Fruit fly (Drosophila melanogaster) whole organism, embryonic: Measurements from ENCODE around the gene Bruce.
A peak's percentile ranks its signal among the peaks of the same experiment; 100 is the strongest.

Experiments
- Adf1 ChIP-seq: fragments of 200-800 bp; sonication (Bioruptor generic); IDR thresholded peaks from 2 replicates; pipeline ENCODE4 v1.3.6; 2022; ENCODE audit warnings: missing biosample characterization, missing genetic modification characterization
- Bgb ChIP-seq: fragments of 200-800 bp; sonication (Bioruptor generic); IDR thresholded peaks from 2 replicates; pipeline ENCODE4 v1.3.6; 2022; ENCODE audit warnings: missing biosample characterization, missing genetic modification characterization; ENCODE audit not compliant: partially characterized antibody
- Bteb2 ChIP-seq: fragments of 200-800 bp; sonication (Bioruptor generic); optimal IDR thresholded peaks from 2 replicates; lab custom pipeline; 2016; ENCODE audit warnings: missing biosample characterization, missing genetic modification characterization
- CG10147 ChIP-seq: fragments of 200-800 bp; sonication (Bioruptor generic); optimal IDR thresholded peaks from 2 replicates; lab custom pipeline; 2019; ENCODE audit warnings: missing biosample characterization, mild to moderate bottlenecking, missing genetic modification characterization, moderate library complexity
- CG10267 ChIP-seq: fragments of 200-800 bp; sonication (Bioruptor generic); optimal IDR thresholded peaks from 2 replicates; lab custom pipeline; 2018; ENCODE audit warnings: missing biosample characterization, mild to moderate bottlenecking, missing genetic modification characterization, moderate library complexity
- CG10431 ChIP-seq: fragments of 200-800 bp; sonication (Bioruptor generic); optimal IDR thresholded peaks from 3 replicates; lab custom pipeline; 2018; ENCODE audit warnings: missing biosample characterization, mild to moderate bottlenecking, missing genetic modification characterization
- CG10959 ChIP-seq: fragments of 200-800 bp; sonication (Bioruptor generic); IDR thresholded peaks from 2 replicates; pipeline ENCODE4 v1.3.6; 2022; ENCODE audit warnings: missing biosample characterization, missing genetic modification characterization
- CG10979 ChIP-seq: fragments of 200-800 bp; sonication (Bioruptor generic); optimal IDR thresholded peaks from 2 replicates; lab custom pipeline; 2018; ENCODE audit warnings: missing biosample characterization, mild to moderate bottlenecking, missing genetic modification characterization, moderate library complexity
- CG11504 ChIP-seq: fragments of 200-800 bp; sonication (Bioruptor generic); optimal IDR thresholded peaks from 3 replicates; lab custom pipeline; 2019; ENCODE audit warnings: missing biosample characterization, mild to moderate bottlenecking, missing genetic modification characterization, moderate library complexity
- CG14667 ChIP-seq: fragments of 200-800 bp; sonication (Bioruptor generic); IDR thresholded peaks from 2 replicates; pipeline ENCODE4 v1.3.6; 2022; ENCODE audit warnings: missing biosample characterization, missing genetic modification characterization
- CG15696 ChIP-seq: fragments of 200-800 bp; sonication (Bioruptor generic); optimal IDR thresholded peaks from 2 replicates; lab custom pipeline; 2019; ENCODE audit warnings: missing biosample characterization, mild to moderate bottlenecking, missing genetic modification characterization, moderate library complexity
- CG3163 ChIP-seq: fragments of 200-800 bp; sonication (Bioruptor generic); optimal IDR thresholded peaks from 3 replicates; lab custom pipeline; 2016; ENCODE audit warnings: missing biosample characterization, missing genetic modification characterization
- CG33557 ChIP-seq: fragments of 200-800 bp; sonication (Bioruptor generic); optimal IDR thresholded peaks from 2 replicates; lab custom pipeline; 2019; ENCODE audit warnings: missing biosample characterization, mild to moderate bottlenecking, missing genetic modification characterization, moderate library complexity
- CG34422 ChIP-seq: fragments of 200-800 bp; sonication (Bioruptor generic); IDR thresholded peaks from 3 replicates; pipeline ENCODE4 v1.3.6; 2022; ENCODE audit warnings: missing biosample characterization, missing genetic modification characterization
- CG4820 ChIP-seq: fragments of 200-800 bp; sonication (Bioruptor generic); optimal IDR thresholded peaks from 3 replicates; lab custom pipeline; 2016; ENCODE audit warnings: missing biosample characterization, missing genetic modification characterization
- CG6813 ChIP-seq: fragments of 200-800 bp; sonication (Bioruptor generic); optimal IDR thresholded peaks from 2 replicates; lab custom pipeline; 2017; ENCODE audit warnings: missing biosample characterization, missing genetic modification characterization, mild to moderate bottlenecking, moderate library complexity, missing genetic modification reagents
- CG7271 ChIP-seq: fragments of 200-800 bp; sonication (Bioruptor generic); optimal IDR thresholded peaks from 2 replicates; lab custom pipeline; 2018; ENCODE audit warnings: missing biosample characterization, mild to moderate bottlenecking, missing genetic modification characterization, moderate library complexity
- CG9727 ChIP-seq: fragments of 200-800 bp; sonication (Bioruptor generic); optimal IDR thresholded peaks from 3 replicates; lab custom pipeline; 2017; ENCODE audit warnings: missing biosample characterization, mild to moderate bottlenecking, missing genetic modification characterization
- CTCF ChIP-seq: fragments of 200-800 bp; sonication (Bioruptor generic); optimal IDR thresholded peaks from 2 replicates; lab custom pipeline; 2017; ENCODE audit warnings: missing biosample characterization, mild to moderate bottlenecking, missing genetic modification characterization, moderate library complexity
- D19A ChIP-seq: fragments of 200-800 bp; optimal IDR thresholded peaks from 3 replicates; lab custom pipeline; 2019; ENCODE audit warnings: missing biosample characterization, mild to moderate bottlenecking, missing genetic modification characterization, moderate library complexity
- E2f1 ChIP-seq: fragments of 200-800 bp; sonication (Bioruptor generic); IDR thresholded peaks from 2 replicates; pipeline ENCODE4 v1.3.6; 2022; ENCODE audit warnings: missing biosample characterization, missing genetic modification characterization
- Ets65A ChIP-seq: fragments of 200-800 bp; sonication (Bioruptor generic); peaks from one replicate; lab custom pipeline; 2016; ENCODE audit warnings: missing biosample characterization, missing genetic modification characterization
- Ets97D ChIP-seq: fragments of 200-800 bp; sonication (Bioruptor generic); optimal IDR thresholded peaks from 3 replicates; lab custom pipeline; 2016; ENCODE audit warnings: missing biosample characterization, missing genetic modification characterization
- Jarid2 ChIP-seq: fragments of 200-800 bp; sonication (Bioruptor generic); optimal IDR thresholded peaks from 3 replicates; lab custom pipeline; 2017; ENCODE audit warnings: mild to moderate bottlenecking, missing biosample characterization, missing genetic modification reagents, missing genetic modification characterization
- Med ChIP-seq: fragments of 200-800 bp; sonication (Bioruptor generic); peaks from one replicate; lab custom pipeline; 2016; ENCODE audit warnings: missing biosample characterization, missing genetic modification characterization, mild to moderate bottlenecking, inconsistent platforms, moderate library complexity
- NC2β ChIP-seq: fragments of 200-800 bp; sonication (Bioruptor generic); optimal IDR thresholded peaks from 2 replicates; lab custom pipeline; 2016; ENCODE audit warnings: missing biosample characterization, missing genetic modification characterization
- Ssrp ChIP-seq: fragments of 200-800 bp; sonication (Bioruptor generic); optimal IDR thresholded peaks from 2 replicates; lab custom pipeline; 2018; ENCODE audit warnings: missing biosample characterization, mild to moderate bottlenecking, missing genetic modification characterization, moderate library complexity
- Xbp1 ChIP-seq: fragments of 200-800 bp; sonication (Bioruptor generic); optimal IDR thresholded peaks from 3 replicates; lab custom pipeline; 2016; ENCODE audit warnings: missing biosample characterization, mild to moderate bottlenecking, missing genetic modification characterization
- ara ChIP-seq: fragments of 200-800 bp; sonication (Bioruptor generic); IDR thresholded peaks from 2 replicates; pipeline ENCODE4 v1.3.6; 2022; ENCODE audit warnings: missing biosample characterization, missing genetic modification characterization
- dysf ChIP-seq: fragments of 200-800 bp; sonication (Bioruptor generic); IDR thresholded peaks from 3 replicates; pipeline ENCODE4 v1.3.6; 2022; ENCODE audit warnings: missing biosample characterization, missing genetic modification characterization
- ewg ChIP-seq: fragments of 200-800 bp; sonication (Bioruptor generic); optimal IDR thresholded peaks from 3 replicates; lab custom pipeline; 2017; ENCODE audit warnings: mild to moderate bottlenecking, missing biosample characterization, missing genetic modification reagents, missing genetic modification characterization
- gsb-n ChIP-seq: fragments of 200-800 bp; sonication (Bioruptor generic); optimal IDR thresholded peaks from 3 replicates; lab custom pipeline; 2018; ENCODE audit warnings: missing biosample characterization, mild to moderate bottlenecking, missing genetic modification characterization
- knrl ChIP-seq: fragments of 200-800 bp; sonication (Bioruptor generic); IDR thresholded peaks from 3 replicates; pipeline ENCODE4 v1.3.6; 2022; ENCODE audit warnings: missing biosample characterization, missing genetic modification characterization; ENCODE audit not compliant: partially characterized antibody
- lola ChIP-seq, 3 experiments: fragments of >200 bp in 2 of 3; fragments of 200-800 bp in 1 of 3; sonication (Bioruptor generic) in 1 of 3; optimal IDR thresholded peaks; 2 replicates each; lab custom pipeline; 2017 to 2019; ENCODE audit warnings: missing biosample characterization in 3 of 3, missing genetic modification characterization in 3 of 3, mild to moderate bottlenecking in 1 of 3, moderate library complexity in 1 of 3
- lov ChIP-seq, 2 experiments: fragments of 200-800 bp in 1 of 2; fragments of >200 bp in 1 of 2; sonication (Bioruptor generic) in 1 of 2; IDR thresholded peaks in 1 of 2; optimal IDR thresholded peaks in 1 of 2; 2 replicates in 1 of 2; 3 replicates in 1 of 2; pipeline versions ENCODE4 v1.3.6 to Lab custom; 2017 to 2022; ENCODE audit warnings: missing biosample characterization in 1 of 2, missing genetic modification characterization in 1 of 2
- nerfin-1 ChIP-seq: fragments of 200-800 bp; sonication (Bioruptor generic); optimal IDR thresholded peaks from 3 replicates; lab custom pipeline; 2019; ENCODE audit warnings: missing biosample characterization, mild to moderate bottlenecking, missing genetic modification characterization, moderate library complexity
- phol ChIP-seq: fragments of 200-800 bp; sonication (Bioruptor generic); optimal IDR thresholded peaks from 3 replicates; lab custom pipeline; 2018; ENCODE audit warnings: missing biosample characterization, mild to moderate bottlenecking, missing genetic modification characterization, moderate library complexity
- prd ChIP-seq, 3 experiments: fragments of >200 bp in 2 of 3; fragments of 200-800 bp in 1 of 3; sonication (Bioruptor generic) in 1 of 3; optimal IDR thresholded peaks in 2 of 3; IDR thresholded peaks in 1 of 3; 2 replicates in 2 of 3; 3 replicates in 1 of 3; pipeline versions ENCODE4 v1.3.6 to Lab custom; 2017 to 2022; ENCODE audit warnings: missing biosample characterization in 1 of 3, missing genetic modification characterization in 1 of 3
- row ChIP-seq: fragments of 200-800 bp; sonication (Bioruptor generic); IDR thresholded peaks from 3 replicates; pipeline ENCODE4 v1.3.6; 2022; ENCODE audit warnings: missing biosample characterization, missing genetic modification characterization
- sens ChIP-seq: fragments of 200-800 bp; sonication (Bioruptor generic); peaks from one replicate; lab custom pipeline; 2016; ENCODE audit warnings: missing biosample characterization, missing genetic modification characterization
- sens-2 ChIP-seq: fragments of 200-800 bp; sonication (Bioruptor generic); IDR thresholded peaks from 2 replicates; pipeline ENCODE4 v1.3.6; 2022; ENCODE audit warnings: missing biosample characterization, missing genetic modification characterization
- shn ChIP-seq: fragments of 200-800 bp; sonication (Bioruptor generic); optimal IDR thresholded peaks from 3 replicates; lab custom pipeline; 2016; ENCODE audit warnings: missing biosample characterization, missing genetic modification characterization
- stwl ChIP-seq: fragments of 200-800 bp; sonication (Bioruptor generic); optimal IDR thresholded peaks from 3 replicates; lab custom pipeline; 2018; ENCODE audit warnings: missing biosample characterization, mild to moderate bottlenecking, missing genetic modification characterization, moderate library complexity
- z ChIP-seq: fragments of 200-800 bp; sonication (Bioruptor generic); IDR thresholded peaks from 3 replicates; pipeline ENCODE4 v1.3.6; 2022; ENCODE audit warnings: missing biosample characterization, missing genetic modification characterization
- zen ChIP-seq: fragments of 200-800 bp; sonication (Bioruptor generic); optimal IDR thresholded peaks from 3 replicates; lab custom pipeline; 2018; ENCODE audit warnings: missing biosample characterization, mild to moderate bottlenecking, missing genetic modification characterization, moderate library complexity
- zf30C ChIP-seq: fragments of 200-800 bp; sonication (Bioruptor generic); optimal IDR thresholded peaks from 3 replicates; lab custom pipeline; 2018; ENCODE audit warnings: missing biosample characterization, mild to moderate bottlenecking, missing genetic modification characterization
- zfh1 ChIP-seq: fragments of 200-800 bp; sonication (Bioruptor generic); IDR thresholded peaks from 3 replicates; pipeline ENCODE4 v1.3.6; 2022; ENCODE audit warnings: missing biosample characterization, missing genetic modification characterization

Gene Bruce

DNA sequence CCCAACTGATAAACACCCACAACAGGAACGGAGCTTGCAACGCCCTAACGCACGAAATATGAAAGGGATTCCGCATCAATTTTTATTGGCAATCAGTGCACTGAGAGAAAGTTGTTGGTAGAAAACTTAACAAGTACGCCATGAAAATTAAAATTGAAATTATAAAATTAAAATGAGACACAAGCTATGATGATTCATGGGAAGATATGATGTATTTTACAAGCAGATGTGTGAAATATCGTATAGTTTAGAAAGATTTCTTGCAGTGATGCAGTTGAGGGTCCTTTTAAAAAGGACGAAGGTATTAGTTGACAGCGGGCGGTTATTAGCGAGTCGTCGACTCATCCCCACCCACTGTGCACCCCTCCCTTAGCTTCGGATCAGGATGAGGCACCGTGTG, 39.3 kb upstream of the Bruce start (continued):
- TF ChIP-seq Bgb (GFP tag; lab: Robert Waterston, UW) (no peak), Ssrp (peak; percentile 31), CG4820 (GFP tag; lab: Kevin White, UChicago) (peak; percentile 24), Ets97D (GFP tag; lab: Kevin White, UChicago) (no peak), dysf (GFP tag; lab: Robert Waterston, UW) (peak; percentile 23; the same call in 1 of the 3 replicates), phol (tag; lab: Kevin White, UChicago) (peak; percentile 52), CG10431 (GFP tag; lab: Kevin White, UChicago) (no peak), CG10979 (tag; lab: Kevin White, UChicago) (peak; percentile 66), CG7271 (peak; percentile 14), CG6813 (GFP tag; lab: Kevin White, UChicago) (peak; percentile 15), Ets65A (GFP tag; lab: Kevin White, UChicago) (peak; percentile 92), E2f1 (GFP tag; lab: Robert Waterston, UW) (peak; percentile 35; the same call in 1 of the 2 replicates), CG9727 (GFP tag; lab: Kevin White, UChicago) (peak; percentile 33), lov (optimal IDR thresholded peaks at IDR 0.05; lab: Kevin White, UChicago) (no peak), lov (GFP tag; IDR thresholded peaks at IDR 0.05; lab: Robert Waterston, UW) (no peak), D19A (tag; lab: Kevin White, UChicago) (peak; percentile 26), CG11504 (tag; lab: Kevin White, UChicago) (peak; percentile 49), gsb-n (tag; lab: Kevin White, UChicago) (peak; percentile 40), CTCF (GFP tag; lab: Kevin White, UChicago) (no peak), zfh1 (GFP tag; lab: Robert Waterston, UW) (peak; percentile 40; the same call in 1 of the 3 replicates), zen (tag; lab: Kevin White, UChicago) (peak; percentile 78), sens (GFP tag; lab: Kevin White, UChicago) (peak; percentile 70), lola (GFP tag; optimal IDR thresholded peaks at IDR 0.05; lab: Kevin White, UChicago) (peak in 1 of 3 experiments; percentile 68), prd (optimal IDR thresholded peaks at IDR 0.05; lab: Kevin White, UChicago) (no peak), prd (GFP tag; IDR thresholded peaks at IDR 0.05; lab: Robert Waterston, UW) (peak; percentile 80; the same call in 2 of the 3 replicates), row (GFP tag; lab: Robert Waterston, UW) (peak; percentile 49; the same call in 2 of the 3 replicates), CG14667 (GFP tag; lab: Robert Waterston, UW) (0 out of 2 replicates have a peak, but pooled peaks have one; percentile 27), zf30C (GFP tag; lab: Kevin White, UChicago) (peak; percentile 13), CG34422 (peak; percentile 33; the same call in 1 of the 3 replicates), CG33557 (GFP tag; lab: Kevin White, UChicago) (peak; percentile 30), CG10959 (peak; percentile 27; the same call in 1 of the 2 replicates), nerfin-1 (peak; percentile 61), ara (GFP tag; lab: Robert Waterston, UW) (peak; percentile 59), CG15696 (peak; percentile 29), CG10267 (tag; lab: Kevin White, UChicago) (peak; percentile 43), Med (GFP tag; lab: Kevin White, UChicago) (peak; percentile 59)
- TF ChIP-seq, all 482 proteins: peak for 51

dm6 chr3R:10369799-10370198, 38.6 kb upstream of the Bruce start:
- 0 out of 2 replicates have a peak, but pooled peaks have one; percentile 34 for TF ChIP-seq CG10959
- TF ChIP-seq Xbp1 (GFP tag; lab: Kevin White, UChicago) = no peak

DNA sequence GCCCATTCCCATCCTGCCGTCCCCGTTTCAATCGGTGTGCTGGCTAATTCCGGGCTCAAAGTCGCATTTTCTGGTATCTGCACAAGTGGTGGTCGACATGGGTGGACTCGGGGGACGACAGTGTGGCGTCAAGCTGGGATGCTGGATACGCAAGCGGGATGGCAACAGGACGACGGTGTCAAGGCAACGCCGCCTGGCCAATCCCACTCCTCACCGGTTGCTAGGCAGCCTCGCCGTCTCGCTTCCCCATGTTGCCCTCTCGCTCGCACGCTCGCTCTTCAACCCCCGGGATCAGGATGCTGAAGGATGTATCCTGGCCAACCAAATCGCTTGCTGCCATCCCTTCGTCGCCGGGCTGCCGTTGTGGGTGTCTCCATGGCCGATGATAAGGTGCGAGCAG, 37.1 kb upstream of the Bruce start:
- peak; percentile 27 for TF ChIP-seq Ets65A (GFP tag; lab: Kevin White, UChicago)
- TF ChIP-seq NC2β (GFP tag; lab: Kevin White, UChicago) = no peak
- 0 out of 3 replicates have a peak, but pooled peaks have one; percentile 13 for TF ChIP-seq knrl (GFP tag; lab: Robert Waterston, UW)
- TF ChIP-seq z (GFP tag; lab: Robert Waterston, UW) = no peak
- TF ChIP-seq CG3163 = no peak
- TF ChIP-seq ewg (GFP tag; lab: Kevin White, UChicago) = peak; percentile 49
- TF ChIP-seq prd (optimal IDR thresholded peaks at IDR 0.05; lab: Kevin White, UChicago) = no peak
- TF ChIP-seq prd (GFP tag; IDR thresholded peaks at IDR 0.05; lab: Robert Waterston, UW) = 0 out of 3 replicates have a peak, but pooled peaks have one; percentile 3
- no peak for TF ChIP-seq stwl
- peak; percentile 34 for TF ChIP-seq Jarid2 (GFP tag; lab: Kevin White, UChicago)
- TF ChIP-seq sens-2 (GFP tag; lab: Robert Waterston, UW) = no peak
- TF ChIP-seq CG10147 = no peak
- TF ChIP-seq shn (GFP tag; lab: Kevin White, UChicago) = no peak
- TF ChIP-seq Bteb2 (GFP tag; lab: Kevin White, UChicago) = no peak
- TF ChIP-seq Adf1 (GFP tag; lab: Robert Waterston, UW) = peak; percentile 44; the same call in 1 of the 2 replicates
